Worm (Caenorhabditis elegans): ENCODE measurements around the gene nmy-1.

DNA sequence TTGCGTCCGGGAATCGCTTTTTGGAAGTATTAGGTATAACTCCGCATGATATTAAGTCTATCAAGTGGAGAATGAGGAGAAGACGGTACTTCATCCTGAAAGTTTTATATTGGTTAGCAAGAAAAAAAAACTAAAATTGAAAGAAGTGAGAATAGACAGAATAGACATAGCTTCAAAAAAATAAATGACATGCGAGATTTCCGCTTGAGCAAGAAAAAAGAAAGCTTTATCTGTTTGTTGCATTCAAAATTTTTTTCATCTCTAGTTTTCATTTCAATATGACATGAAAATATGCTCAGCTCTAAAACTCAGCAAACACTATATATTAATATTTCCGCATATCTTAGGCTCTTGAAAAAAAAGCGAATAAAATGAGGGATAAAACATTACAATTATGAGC lies 14.6 kb downstream of the nmy-1 start, which contains the start of gene hst-3.2:
- TF ChIP-seq elt-1 (tag; optimal IDR thresholded peaks at IDR 0.05; ENCODE audit: borderline replicate concordance, insufficient read depth) = no peak
- TF ChIP-seq lsy-2 (tag; optimal IDR thresholded peaks at IDR 0.05) = no peak
- no peak for TF ChIP-seq sptf-1 (tag; optimal IDR thresholded peaks at IDR 0.05)
- no peak for TF ChIP-seq snpc-4 (tag; optimal IDR thresholded peaks at IDR 0.05)
- TF ChIP-seq unc-62 (GFP tag; optimal IDR thresholded peaks at IDR 0.05) = no peak
- TF ChIP-seq ces-1 (GFP tag; optimal IDR thresholded peaks at IDR 0.05) = no peak
- no peak for TF ChIP-seq nhr-12 (tag; optimal IDR thresholded peaks at IDR 0.05)
- TF ChIP-seq flh-1 (GFP tag; optimal IDR thresholded peaks at IDR 0.05) = no peak
- TF ChIP-seq unc-39 (tag; optimal IDR thresholded peaks at IDR 0.05) = no peak
- no peak for TF ChIP-seq ceh-43 (GFP tag; optimal IDR thresholded peaks at IDR 0.05)
- TF ChIP-seq nhr-237 (tag; optimal IDR thresholded peaks at IDR 0.05) = no peak

Measured in whole organism, mixed stage, embryonic.